Worm (Caenorhabditis elegans) whole organism, L1 larva: ENCODE data around the gene srt-8.
A peak's percentile ranks its signal among the peaks of the same experiment; 100 is the strongest.

Source experiments
- F16B12.6 ChIP-seq: fragments of 150-350 bp; optimal IDR thresholded peaks from 2 replicates; lab custom pipeline; 2014; ENCODE audit warnings: missing biosample characterization, missing genetic modification characterization
- Y116A8C.19 ChIP-seq: sonication (generic microtip); optimal IDR thresholded peaks from 2 replicates; lab custom pipeline; 2016; ENCODE audit warnings: missing compliant biosample characterization, missing genetic modification characterization, borderline replicate concordance
- aha-1 ChIP-seq: fragments of 150-350 bp; optimal IDR thresholded peaks from 2 replicates; lab custom pipeline; 2014; ENCODE audit warnings: missing biosample characterization, missing genetic modification characterization
- alr-1 ChIP-seq: fragments of 200-800 bp; sonication (Bioruptor generic); optimal IDR thresholded peaks from 2 replicates; lab custom pipeline; 2018; ENCODE audit warnings: borderline replicate concordance, mild to moderate bottlenecking, missing genetic modification characterization, missing compliant biosample characterization
- aly-2 ChIP-seq: fragments of 150-350 bp; optimal IDR thresholded peaks from 2 replicates; lab custom pipeline; 2014; ENCODE audit warnings: missing biosample characterization, missing genetic modification characterization
- ceh-8 ChIP-seq: fragments of 200-800 bp; sonication (Bioruptor generic); optimal IDR thresholded peaks from 2 replicates; lab custom pipeline; 2018; ENCODE audit warnings: mild to moderate bottlenecking, missing genetic modification characterization, moderate library complexity, missing compliant biosample characterization
- ceh-90 ChIP-seq: sonication (generic microtip); optimal IDR thresholded peaks from 2 replicates; lab custom pipeline; 2016; ENCODE audit warnings: missing genetic modification characterization, missing compliant biosample characterization
- dpl-1 ChIP-seq, 3 experiments: fragments of 150-350 bp in 2 of 3; sonication (generic microtip) in 1 of 3; optimal IDR thresholded peaks; 2 replicates each; lab custom pipeline; 2014 to 2017; ENCODE audit warnings: missing biosample characterization in 3 of 3, missing genetic modification characterization in 3 of 3, missing genetic modification reagents in 3 of 3
- efl-1 ChIP-seq, 4 experiments: fragments of 150-350 bp; optimal IDR thresholded peaks in 3 of 4; peaks in 1 of 4; 1 replicate in 1 of 4; 2 replicates in 3 of 4; lab custom pipeline; 2014; ENCODE audit warnings: missing biosample characterization in 2 of 4, missing genetic modification characterization in 2 of 4, missing genetic modification reagents in 2 of 4
- efl-3 ChIP-seq: fragments of 200-800 bp; sonication (Bioruptor generic); optimal IDR thresholded peaks from 2 replicates; lab custom pipeline; 2018; ENCODE audit warnings: mild to moderate bottlenecking, missing genetic modification characterization, missing compliant biosample characterization
- ets-5 ChIP-seq: fragments of 200-800 bp; sonication (Bioruptor generic); IDR thresholded peaks from 2 replicates; pipeline ENCODE4 v1.3.6; 2022; ENCODE audit warnings: missing genetic modification characterization, missing compliant biosample characterization
- fkh-8 ChIP-seq: sonication (generic microtip); optimal IDR thresholded peaks from 2 replicates; lab custom pipeline; 2016; ENCODE audit warnings: mild to moderate bottlenecking, missing genetic modification characterization, missing compliant biosample characterization
- fos-1 ChIP-seq: fragments of 150-350 bp; optimal IDR thresholded peaks from 2 replicates; lab custom pipeline; 2014; ENCODE audit warnings: missing biosample characterization, missing genetic modification characterization
- hlh-17 ChIP-seq: fragments of 200-800 bp; sonication (Bioruptor generic); optimal IDR thresholded peaks from 2 replicates; lab custom pipeline; 2018; ENCODE audit warnings: missing genetic modification characterization, mild to moderate bottlenecking, missing compliant biosample characterization, moderate library complexity, borderline replicate concordance
- jun-1 ChIP-seq: fragments of 150-350 bp; optimal IDR thresholded peaks from 2 replicates; lab custom pipeline; 2014; ENCODE audit warnings: missing biosample characterization, missing genetic modification reagents, missing genetic modification characterization
- lin-35 ChIP-seq, 2 experiments: fragments of 150-350 bp; optimal IDR thresholded peaks; 2 replicates each; lab custom pipeline; 2014; ENCODE audit warnings: missing biosample characterization in 2 of 2, missing genetic modification characterization in 2 of 2, missing genetic modification reagents in 2 of 2
- lin-39 ChIP-seq: fragments of 150-350 bp; optimal IDR thresholded peaks from 2 replicates; lab custom pipeline; 2014; ENCODE audit warnings: missing biosample characterization, missing genetic modification reagents, missing genetic modification characterization
- lsy-2 ChIP-seq, 2 experiments: fragments of 150-350 bp; optimal IDR thresholded peaks; 2 replicates each; lab custom pipeline; 2014; ENCODE audit warnings: missing biosample characterization in 2 of 2, missing genetic modification characterization in 2 of 2
- mab-9 ChIP-seq: fragments of 200-800 bp; sonication (Bioruptor generic); IDR thresholded peaks from 2 replicates; pipeline ENCODE4 v1.3.6; 2022; ENCODE audit warnings: missing genetic modification reagents, missing genetic modification characterization, missing compliant biosample characterization
- mep-1 ChIP-seq: fragments of 150-350 bp; optimal IDR thresholded peaks from 2 replicates; lab custom pipeline; 2014; ENCODE audit warnings: missing biosample characterization, missing genetic modification characterization
- nhr-11 ChIP-seq: fragments of 150-350 bp; optimal IDR thresholded peaks from 2 replicates; lab custom pipeline; 2014; ENCODE audit warnings: missing biosample characterization, missing genetic modification characterization
- nhr-19 ChIP-seq: fragments of 200-800 bp; sonication (Bioruptor generic); conservative IDR thresholded peaks from 2 replicates; pipeline ENCODE4 v1.3.6; 2022; ENCODE audit warnings: missing genetic modification characterization, missing compliant biosample characterization
- nhr-20 ChIP-seq: sonication (generic microtip); optimal IDR thresholded peaks from 2 replicates; lab custom pipeline; 2016; ENCODE audit warnings: mild to moderate bottlenecking, missing genetic modification characterization, missing compliant biosample characterization
- nhr-237 ChIP-seq: fragments of 150-350 bp; optimal IDR thresholded peaks from 2 replicates; lab custom pipeline; 2014; ENCODE audit warnings: missing biosample characterization, missing genetic modification characterization
- nhr-47 ChIP-seq: sonication (generic microtip); optimal IDR thresholded peaks from 2 replicates; lab custom pipeline; 2016; ENCODE audit warnings: mild to moderate bottlenecking, missing genetic modification characterization, moderate library complexity, missing compliant biosample characterization
- nhr-77 ChIP-seq: fragments of 150-350 bp; optimal IDR thresholded peaks from 2 replicates; lab custom pipeline; 2014; ENCODE audit warnings: missing biosample characterization, missing genetic modification characterization
- skn-1 ChIP-seq: fragments of 150-350 bp; optimal IDR thresholded peaks from 2 replicates; lab custom pipeline; 2014; ENCODE audit warnings: missing biosample characterization, missing genetic modification characterization
- sox-4 ChIP-seq: sonication (generic microtip); optimal IDR thresholded peaks from 2 replicates; lab custom pipeline; 2016; ENCODE audit warnings: missing genetic modification characterization, missing compliant biosample characterization
- sup-37 ChIP-seq: fragments of 200-800 bp; sonication (Bioruptor generic); optimal IDR thresholded peaks from 2 replicates; lab custom pipeline; 2018; ENCODE audit warnings: mild to moderate bottlenecking, missing genetic modification characterization, missing compliant biosample characterization
- unc-62 ChIP-seq: fragments of 150-350 bp; optimal IDR thresholded peaks from 2 replicates; lab custom pipeline; 2014; ENCODE audit warnings: missing biosample characterization, missing genetic modification reagents, missing genetic modification characterization
- ztf-4 ChIP-seq: fragments of 150-350 bp; optimal IDR thresholded peaks from 2 replicates; lab custom pipeline; 2014; ENCODE audit warnings: missing biosample characterization, missing genetic modification characterization

srt-8 gene

DNA sequence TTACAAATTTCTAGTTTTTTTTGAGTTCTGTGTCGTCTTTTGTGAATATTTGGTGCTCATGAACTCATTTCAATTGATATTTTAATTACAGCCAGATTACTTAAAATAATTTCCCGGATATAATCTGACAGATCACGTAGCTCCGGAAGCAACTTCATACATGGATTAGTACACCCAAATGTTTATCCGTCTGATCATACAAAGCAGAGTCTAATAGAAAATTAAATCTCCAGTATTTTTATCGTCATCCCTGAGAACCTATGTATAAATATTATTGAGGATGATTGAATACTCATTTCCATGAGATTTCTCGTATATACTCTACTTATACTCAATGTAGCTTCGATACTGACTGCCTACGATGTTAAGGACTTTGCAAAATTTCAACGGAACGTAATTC, 38.6 kb downstream of the srt-8 start, which contains the start of gene Y73C8C.12:
Gene Y73C8C.12, plus strand, starts transcription at position 301 of the 400 bp plus-strand sequence.
- TF ChIP-seq nhr-11 (tag; lab: Kevin White, UChicago), result no peak
- no peak for TF ChIP-seq jun-1
- TF ChIP-seq unc-62 (GFP tag; lab: Kevin White, UChicago), result no peak
- no peak for TF ChIP-seq nhr-237 (tag; lab: Kevin White, UChicago)
- no peak for TF ChIP-seq alr-1
- TF ChIP-seq nhr-19 (GFP tag; lab: Robert Waterston, UW), result no peak
- TF ChIP-seq sox-4 (tag; lab: Kevin White, UChicago), result no peak
- TF ChIP-seq fkh-8 (tag; lab: Kevin White, UChicago), result no peak
- no peak for TF ChIP-seq sup-37 (GFP tag; lab: Kevin White, UChicago)
- no peak for TF ChIP-seq nhr-47 (tag; lab: Kevin White, UChicago)

ce11 chrV:3127670-3128069, 41.3 kb downstream of the srt-8 start, which contains the start of gene Y73C8C.10:
Gene Y73C8C.10 (minus strand): TSS chrV:3127770.
- TF ChIP-seq nhr-20 (tag; lab: Kevin White, UChicago) (peak; percentile 28), nhr-77 (tag; lab: Kevin White, UChicago) (no peak), mep-1 (tag; lab: Kevin White, UChicago) (no peak), ceh-90 (tag; lab: Kevin White, UChicago) (no peak), lsy-2 (tag; optimal IDR thresholded peaks at IDR 0.05; lab: Kevin White, UChicago) (no peak), lin-35 (GFP tag; optimal IDR thresholded peaks at IDR 0.05; lab: Kevin White, UChicago) (peak in 1 of 2 experiments; percentile 16), Y116A8C.19 (no peak)

- TF ChIP-seq aly-2, result no peak
- TF ChIP-seq efl-1 (optimal IDR thresholded peaks at IDR 0.05; lab: Kevin White, UChicago), result no peak
- no peak for TF ChIP-seq efl-1 (GFP tag; optimal IDR thresholded peaks at IDR 0.05 in 1 of 2; lab: Kevin White, UChicago)
- TF ChIP-seq ets-5 (GFP tag; lab: Robert Waterston, UW), result no peak
- no peak for TF ChIP-seq F16B12.6 (tag; lab: Kevin White, UChicago)
- TF ChIP-seq alr-1, result no peak
- TF ChIP-seq ztf-4 (tag; lab: Kevin White, UChicago), result no peak
- TF ChIP-seq dpl-1 (GFP tag; optimal IDR thresholded peaks at IDR 0.05; lab: Kevin White, UChicago), result no peak
- TF ChIP-seq mab-9 (GFP tag; lab: Robert Waterston, UW), result no peak
- TF ChIP-seq nhr-237 (tag; lab: Kevin White, UChicago), result no peak
- TF ChIP-seq unc-62 (GFP tag; lab: Kevin White, UChicago), result no peak
- TF ChIP-seq skn-1 (tag; lab: Kevin White, UChicago), result no peak
- TF ChIP-seq nhr-11 (tag; lab: Kevin White, UChicago), result no peak
- TF ChIP-seq aha-1 (tag; lab: Kevin White, UChicago), result no peak
- TF ChIP-seq lin-39 (tag; lab: Kevin White, UChicago), result no peak
Observed at ce11 chrV:3128803-3129202, 42.4 kb downstream of the srt-8 start, which contains the start of gene tat-6. Gene tat-6 (plus strand): TSS chrV:3129103.

DNA sequence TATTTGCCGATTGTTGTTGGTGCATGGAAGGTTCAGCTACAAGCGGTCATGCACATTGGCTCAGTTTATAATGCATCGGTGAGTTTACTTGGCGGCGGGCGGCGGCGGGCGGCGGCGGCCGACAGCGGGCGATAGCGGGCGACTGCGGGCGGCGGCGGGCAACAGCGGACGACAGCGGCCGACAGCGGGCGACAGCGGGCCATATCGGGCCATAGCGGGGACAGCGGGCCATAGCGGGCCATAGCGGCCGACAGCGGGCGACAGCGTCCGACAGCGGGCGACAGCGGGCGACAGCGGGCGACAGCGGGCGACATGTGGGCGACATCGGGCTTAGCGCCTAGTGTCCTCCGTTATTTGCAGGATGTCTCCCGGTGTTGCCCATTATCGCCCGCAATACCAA, 45.8 kb downstream of the srt-8 start:
- no peak for TF ChIP-seq jun-1
- no peak for TF ChIP-seq nhr-47 (tag; lab: Kevin White, UChicago)
- TF ChIP-seq efl-3, result no peak
- peak; percentile 45 for TF ChIP-seq ceh-8 (GFP tag; lab: Kevin White, UChicago)
- TF ChIP-seq fkh-8 (tag; lab: Kevin White, UChicago), result no peak
- no peak for TF ChIP-seq F16B12.6 (tag; lab: Kevin White, UChicago)
- TF ChIP-seq hlh-17 (GFP tag; lab: Kevin White, UChicago), result no peak
- TF ChIP-seq, all 84 proteins: peak for 1

DNA sequence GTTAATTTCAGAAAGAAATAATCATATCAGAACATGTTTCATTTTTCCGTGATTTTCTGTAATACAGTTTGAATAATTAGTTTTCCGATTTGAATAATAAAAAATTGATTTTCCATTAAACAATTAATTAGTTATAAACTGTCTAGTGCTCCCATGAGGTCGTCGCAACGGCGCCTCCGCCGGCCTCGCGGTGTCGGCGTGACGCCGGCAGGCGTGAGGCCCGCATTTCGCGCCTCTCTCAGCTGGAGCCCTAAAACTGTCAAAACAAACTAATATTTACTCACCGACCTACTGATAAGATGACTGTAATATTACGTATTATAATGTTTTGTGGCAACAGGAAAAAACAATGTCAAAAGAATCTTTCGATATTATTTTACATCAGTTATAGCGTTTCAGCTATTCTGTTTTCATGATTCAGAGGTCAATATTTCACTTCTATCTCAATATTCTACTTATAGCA, 47.0 kb downstream of the srt-8 start, which contains the start of gene F02C9.2:
Gene F02C9.2, plus strand, starts transcription at position 413 of the 463 bp plus-strand sequence.
- TF ChIP-seq fos-1 (tag; lab: Kevin White, UChicago), result no peak
- TF ChIP-seq jun-1, result no peak
